Worm (Caenorhabditis elegans) whole organism, mixed stage, embryonic: ENCODE measurements around the gene hda-2.

ENCODE experiments used
- M03D4.4 ChIP-seq: sonication (generic microtip); optimal IDR thresholded peaks from 2 replicates; lab custom pipeline; 2017; ENCODE audit warnings: mild to moderate bottlenecking, missing genetic modification characterization, missing compliant biosample characterization
- blmp-1 ChIP-seq: fragments of 150-350 bp; optimal IDR thresholded peaks from 2 replicates; lab custom pipeline; 2014; ENCODE audit warnings: missing biosample characterization, missing genetic modification characterization
- ceh-83 ChIP-seq: fragments of 200-800 bp; sonication (Bioruptor generic); optimal IDR thresholded peaks from 2 replicates; lab custom pipeline; 2018; ENCODE audit warnings: mild to moderate bottlenecking, missing genetic modification characterization, missing compliant biosample characterization
- cnd-1 ChIP-seq: fragments of 200-800 bp; sonication (Bioruptor generic); optimal IDR thresholded peaks from 2 replicates; lab custom pipeline; 2018; ENCODE audit warnings: mild to moderate bottlenecking, missing genetic modification characterization, missing compliant biosample characterization
- drap-1 ChIP-seq: fragments of 200-800 bp; sonication (Bioruptor generic); optimal IDR thresholded peaks from 3 replicates; lab custom pipeline; 2018; ENCODE audit warnings: mild to moderate bottlenecking, missing genetic modification characterization, missing compliant biosample characterization
- lin-13 ChIP-seq: fragments of 150-350 bp; optimal IDR thresholded peaks from 2 replicates; lab custom pipeline; 2014; ENCODE audit warnings: missing biosample characterization, missing genetic modification characterization
- nhr-12 ChIP-seq: fragments of 150-350 bp; optimal IDR thresholded peaks from 2 replicates; lab custom pipeline; 2014; ENCODE audit warnings: missing biosample characterization, missing genetic modification characterization
- snpc-4 ChIP-seq: fragments of 150-350 bp; optimal IDR thresholded peaks from 2 replicates; lab custom pipeline; 2014; ENCODE audit warnings: missing biosample characterization, missing genetic modification characterization
- tbx-8 ChIP-seq: fragments of 200-800 bp; sonication (Bioruptor generic); optimal IDR thresholded peaks from 2 replicates; lab custom pipeline; 2018; ENCODE audit warnings: mild to moderate bottlenecking, missing genetic modification characterization, moderate library complexity, missing compliant biosample characterization
- unc-39 ChIP-seq: fragments of 150-350 bp; optimal IDR thresholded peaks from 2 replicates; lab custom pipeline; 2014; ENCODE audit warnings: missing biosample characterization, missing genetic modification characterization
- unc-62 ChIP-seq: fragments of 150-350 bp; optimal IDR thresholded peaks from 2 replicates; lab custom pipeline; 2014; ENCODE audit warnings: missing biosample characterization, missing genetic modification reagents, missing genetic modification characterization

DNA sequence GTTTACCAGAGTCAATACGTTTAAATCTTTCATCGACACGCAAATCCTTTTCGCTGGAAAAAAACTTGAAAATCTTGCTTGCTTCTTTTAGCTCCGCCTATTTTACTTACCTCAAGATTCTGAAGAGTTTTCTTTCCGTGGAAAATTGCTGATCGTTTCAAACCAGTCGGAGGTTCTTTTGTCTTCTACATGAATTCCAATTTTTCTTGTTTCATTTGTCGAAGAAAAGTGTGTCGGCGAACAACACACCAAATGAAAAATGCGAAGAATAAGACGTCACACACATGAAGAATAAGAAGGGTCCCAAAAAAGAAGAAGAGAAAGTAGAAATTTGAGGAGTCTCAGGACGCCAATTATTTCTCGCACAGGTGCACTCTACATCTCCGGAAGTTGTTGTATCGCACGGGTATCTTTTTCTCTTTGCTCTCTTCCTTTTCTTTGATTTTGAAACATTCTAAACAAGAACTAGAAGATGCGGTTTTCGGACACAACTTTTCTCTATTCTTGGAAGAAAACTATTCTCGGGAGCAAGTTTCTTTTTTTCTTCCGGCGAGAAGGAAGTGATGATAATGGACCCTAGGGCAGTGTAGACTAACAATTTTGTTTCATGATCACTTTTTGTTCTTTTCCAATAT, 48.1 kb downstream of the hda-2 start:
- no peak for TF ChIP-seq lin-13 (tag; lab: Kevin White, UChicago)
- TF ChIP-seq nhr-12 (tag; lab: Kevin White, UChicago) = no peak
- TF ChIP-seq snpc-4 (tag; lab: Kevin White, UChicago) = no peak
- TF ChIP-seq blmp-1 (tag; lab: Kevin White, UChicago) = no peak
- no peak for TF ChIP-seq cnd-1 (tag; lab: Kevin White, UChicago)
- no peak for TF ChIP-seq unc-62
- no peak for TF ChIP-seq tbx-8
- no peak for TF ChIP-seq M03D4.4
- TF ChIP-seq drap-1 (GFP tag; lab: Kevin White, UChicago) = no peak
- no peak for TF ChIP-seq ceh-83 (GFP tag; lab: Kevin White, UChicago)
- TF ChIP-seq unc-39 (tag; lab: Kevin White, UChicago) = no peak
